Fruit fly (Drosophila melanogaster): ENCODE data around the gene Lcp65Ag3.

dm6 chr3L:6094697-6095096 is 36.1 kb downstream of the Lcp65Ag3 start, which contains the start of the genes CG10467 and loj:
- TF ChIP-seq usp (GFP tag; optimal IDR thresholded peaks at IDR 0.05) (no peak), h (GFP tag; optimal IDR thresholded peaks at IDR 0.05) (peak; percentile 89), Dif (GFP tag; optimal IDR thresholded peaks at IDR 0.05; ENCODE audit: partially characterized antibody) (no peak), pan (optimal IDR thresholded peaks at IDR 0.05) (no peak), brk (GFP tag; optimal IDR thresholded peaks at IDR 0.05) (peak; percentile 90), OdsH (GFP tag; optimal IDR thresholded peaks at IDR 0.05) (peak; percentile 89), N (GFP tag; optimal IDR thresholded peaks at IDR 0.05) (no peak), fru (GFP tag; optimal IDR thresholded peaks at IDR 0.05) (peak; percentile 81), Vsx2 (GFP tag; optimal IDR thresholded peaks at IDR 0.05; ENCODE audit: partially characterized antibody) (no peak), lola (GFP tag; optimal IDR thresholded peaks at IDR 0.05) (no peak), Hr78 (GFP tag; optimal IDR thresholded peaks at IDR 0.05) (no peak), dmrt93B (GFP tag; optimal IDR thresholded peaks at IDR 0.05) (peak; percentile 91), dsf (GFP tag; optimal IDR thresholded peaks at IDR 0.05; ENCODE audit: borderline replicate concordance) (peak; percentile 57)
